Worm (Caenorhabditis elegans) whole organism, early embryonic: Measurements from ENCODE around the gene R10E11.9.
A peak's percentile ranks its signal among the peaks of the same experiment; 100 is the strongest.

Experiments
- B0310.2 ChIP-seq: sonication (generic microtip); optimal IDR thresholded peaks from 2 replicates; lab custom pipeline; 2016; ENCODE audit warnings: mild to moderate bottlenecking, missing genetic modification characterization, missing compliant biosample characterization
- F13C5.2 ChIP-seq: sonication (generic microtip); optimal IDR thresholded peaks from 2 replicates; lab custom pipeline; 2017; ENCODE audit warnings: mild to moderate bottlenecking, missing genetic modification characterization, inconsistent platforms, missing compliant biosample characterization
- aly-1 ChIP-seq: sonication (generic microtip); optimal IDR thresholded peaks from 2 replicates; lab custom pipeline; 2016; ENCODE audit warnings: missing genetic modification characterization, missing compliant biosample characterization
- ama-1 ChIP-seq: fragments of 150-350 bp; optimal IDR thresholded peaks from 2 replicates; lab custom pipeline; 2014
- ceh-13 ChIP-seq: fragments of 200-800 bp; sonication (Bioruptor generic); optimal IDR thresholded peaks from 2 replicates; lab custom pipeline; 2018; ENCODE audit warnings: mild to moderate bottlenecking, missing genetic modification characterization, missing compliant biosample characterization
- ceh-36 ChIP-seq: sonication (generic microtip); optimal IDR thresholded peaks from 2 replicates; lab custom pipeline; 2016; ENCODE audit warnings: missing genetic modification characterization, inconsistent platforms, missing compliant biosample characterization
- ets-7 ChIP-seq: sonication (generic microtip); optimal IDR thresholded peaks from 2 replicates; lab custom pipeline; 2016; ENCODE audit warnings: missing genotype, missing genetic modification characterization, missing compliant biosample characterization
- flt-1 ChIP-seq: fragments of 200-800 bp; sonication (Bioruptor generic); IDR thresholded peaks from 2 replicates; pipeline ENCODE4 v1.3.6; 2022; ENCODE audit warnings: missing genetic modification characterization, missing compliant biosample characterization
- hmbx-1 ChIP-seq: sonication (generic microtip); optimal IDR thresholded peaks from 2 replicates; lab custom pipeline; 2016; ENCODE audit warnings: mild to moderate bottlenecking, missing genetic modification characterization, missing compliant biosample characterization
- hmg-4 ChIP-seq: fragments of 200-800 bp; sonication (Bioruptor generic); optimal IDR thresholded peaks from 2 replicates; lab custom pipeline; 2018; ENCODE audit warnings: mild to moderate bottlenecking, missing genetic modification characterization, missing compliant biosample characterization
- hnd-1 ChIP-seq: sonication (generic microtip); optimal IDR thresholded peaks from 2 replicates; lab custom pipeline; 2016; ENCODE audit warnings: missing genetic modification characterization, missing compliant biosample characterization
- pes-1 ChIP-seq: fragments of 200-800 bp; sonication (Bioruptor generic); IDR thresholded peaks from 2 replicates; pipeline ENCODE4 v1.3.6; 2022; ENCODE audit warnings: missing genetic modification reagents, missing genetic modification characterization, missing compliant biosample characterization
- scrt-1 ChIP-seq: fragments of 200-800 bp; sonication (Bioruptor generic); IDR thresholded peaks from 2 replicates; pipeline ENCODE4 v1.3.6; 2022; ENCODE audit warnings: missing genetic modification characterization, missing compliant biosample characterization
- sea-1 ChIP-seq: fragments of 200-800 bp; sonication (Bioruptor generic); conservative IDR thresholded peaks from 2 replicates; pipeline ENCODE4 v1.3.6; 2022; ENCODE audit warnings: missing genetic modification characterization, missing compliant biosample characterization
- tbx-11 ChIP-seq: fragments of 200-800 bp; sonication (Bioruptor generic); IDR thresholded peaks from 2 replicates; pipeline ENCODE4 v1.3.6; 2022; ENCODE audit warnings: missing genetic modification characterization, missing compliant biosample characterization
- tbx-37 ChIP-seq: fragments of 200-800 bp; sonication (Bioruptor generic); conservative IDR thresholded peaks from 2 replicates; pipeline ENCODE4 v1.3.6; 2022; ENCODE audit warnings: missing genetic modification reagents, missing genetic modification characterization, missing compliant biosample characterization
- tra-4 ChIP-seq: sonication (generic microtip); optimal IDR thresholded peaks from 2 replicates; lab custom pipeline; 2017; ENCODE audit warnings: missing genetic modification characterization, missing compliant biosample characterization

The R10E11.9 gene

DNA sequence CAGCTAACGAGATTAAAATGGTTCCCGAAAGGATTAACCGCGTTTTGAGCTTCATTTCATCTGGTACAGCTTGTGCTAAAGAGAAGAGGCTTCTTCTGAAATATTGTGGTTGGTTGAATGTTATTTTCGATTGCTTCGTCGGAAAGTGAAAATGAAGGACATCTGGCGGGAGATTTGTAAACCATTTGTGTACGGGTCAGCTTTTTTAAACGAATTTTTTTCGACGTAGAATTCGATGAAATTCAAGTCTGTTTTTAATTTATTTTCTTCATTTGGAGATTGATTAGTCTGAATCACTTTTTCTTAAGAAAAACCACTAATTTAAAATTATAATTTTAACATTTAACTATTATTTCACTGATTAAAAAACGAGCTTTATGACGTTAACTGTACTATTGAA, 13.2 kb downstream of the R10E11.9 start, which contains the start of gene sqv-3:
TSS of gene sqv-3 (minus strand) at position 101 of the 400 bp plus-strand sequence.
- no peak for TF ChIP-seq B0310.2 (tag; lab: Kevin White, UChicago)
- TF ChIP-seq aly-1 (tag; lab: Kevin White, UChicago) = no peak
- no peak for TF ChIP-seq sea-1 (GFP tag; lab: Robert Waterston, UW)
- no peak for TF ChIP-seq hmg-4
- TF ChIP-seq flt-1 = no peak
- no peak for TF ChIP-seq tbx-37
- TF ChIP-seq pes-1 (GFP tag; lab: Robert Waterston, UW) = no peak
- no peak for TF ChIP-seq tbx-11 (GFP tag; lab: Robert Waterston, UW)
- TF ChIP-seq ceh-13 (GFP tag; lab: Kevin White, UChicago) = no peak
- no peak for TF ChIP-seq scrt-1
- TF ChIP-seq tra-4 (tag; lab: Kevin White, UChicago) = no peak
- TF ChIP-seq F13C5.2 (tag; lab: Kevin White, UChicago) = no peak
- TF ChIP-seq ceh-36 (tag; lab: Kevin White, UChicago) = no peak
- no peak for TF ChIP-seq ets-7 (tag; lab: Kevin White, UChicago)

DNA sequence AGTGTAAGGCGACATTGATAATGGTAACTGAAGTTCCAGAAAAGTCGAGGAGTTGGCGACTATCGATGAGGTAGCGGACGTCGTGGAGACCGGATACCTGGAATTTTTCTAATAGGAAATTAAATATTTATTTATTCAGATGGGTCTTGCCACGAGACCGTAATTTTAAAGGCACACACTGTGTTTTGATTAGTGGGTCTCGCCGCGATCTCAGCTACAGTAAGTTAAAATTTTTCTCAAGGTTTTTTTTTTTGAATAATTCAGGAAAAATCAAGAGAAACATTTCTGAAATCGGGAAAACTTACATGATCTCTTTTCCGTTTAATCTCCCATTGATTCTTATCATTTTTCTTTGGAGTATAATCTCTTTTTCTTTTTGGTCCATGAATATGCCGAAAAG, 14.4 kb downstream of the R10E11.9 start:
- TF ChIP-seq B0310.2 (tag; lab: Kevin White, UChicago) = no peak

DNA sequence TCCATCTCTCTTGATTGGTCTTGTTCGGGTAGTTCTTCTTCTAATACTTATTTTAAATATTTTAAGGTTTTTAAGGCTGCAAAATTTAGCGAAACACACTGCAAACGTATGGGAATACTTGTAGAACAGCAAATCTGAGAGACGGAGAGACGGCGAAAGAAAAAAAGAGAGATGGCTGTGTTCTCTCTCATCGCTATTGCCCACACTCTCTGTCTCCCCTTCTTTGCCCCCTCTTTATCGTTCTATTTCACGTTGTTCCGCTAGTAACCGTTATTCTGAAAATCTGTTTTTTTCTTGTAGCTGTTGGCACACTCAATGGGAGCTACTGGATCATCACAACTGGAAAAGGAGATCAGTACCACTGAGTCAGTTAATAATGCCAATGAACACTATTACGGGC, 17.1 kb downstream of the R10E11.9 start, which contains the start of gene usp-46:
TSS of gene usp-46 (plus strand) at position 301 of the 400 bp plus-strand sequence.
- TF ChIP-seq ama-1 (no peak), ceh-13 (GFP tag; lab: Kevin White, UChicago) (no peak), hmbx-1 (no peak)

DNA sequence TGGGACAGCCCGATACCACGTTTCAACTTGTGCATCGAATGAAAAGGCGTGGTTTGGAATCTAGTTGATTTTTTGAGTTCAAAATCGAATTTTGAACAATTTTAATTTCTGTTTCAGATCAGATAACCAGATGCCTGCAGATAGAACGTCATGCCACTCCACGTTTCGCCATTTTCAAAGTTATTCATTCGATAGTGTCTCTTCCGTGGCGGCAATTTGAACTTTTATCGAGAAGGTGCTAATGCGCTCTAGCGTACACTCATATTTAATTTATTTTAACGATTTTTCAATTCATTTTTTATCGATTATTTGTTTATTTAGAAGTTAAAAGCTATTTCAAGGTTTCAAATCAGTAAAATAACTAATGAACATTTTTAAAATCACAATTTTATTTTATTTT, 17.5 kb downstream of the R10E11.9 start:
- no peak for TF ChIP-seq hnd-1 (tag; lab: Kevin White, UChicago)
- TF ChIP-seq ceh-13 (GFP tag; lab: Kevin White, UChicago) = no peak
- TF ChIP-seq ets-7 (tag; lab: Kevin White, UChicago) = no peak
- TF ChIP-seq ama-1 = no peak
- no peak for TF ChIP-seq scrt-1
- no peak for TF ChIP-seq tra-4 (tag; lab: Kevin White, UChicago)
- no peak for TF ChIP-seq flt-1
- no peak for TF ChIP-seq tbx-11 (GFP tag; lab: Robert Waterston, UW)
- no peak for TF ChIP-seq tbx-37
- no peak for TF ChIP-seq sea-1 (GFP tag; lab: Robert Waterston, UW)
- TF ChIP-seq pes-1 (GFP tag; lab: Robert Waterston, UW) = no peak

DNA sequence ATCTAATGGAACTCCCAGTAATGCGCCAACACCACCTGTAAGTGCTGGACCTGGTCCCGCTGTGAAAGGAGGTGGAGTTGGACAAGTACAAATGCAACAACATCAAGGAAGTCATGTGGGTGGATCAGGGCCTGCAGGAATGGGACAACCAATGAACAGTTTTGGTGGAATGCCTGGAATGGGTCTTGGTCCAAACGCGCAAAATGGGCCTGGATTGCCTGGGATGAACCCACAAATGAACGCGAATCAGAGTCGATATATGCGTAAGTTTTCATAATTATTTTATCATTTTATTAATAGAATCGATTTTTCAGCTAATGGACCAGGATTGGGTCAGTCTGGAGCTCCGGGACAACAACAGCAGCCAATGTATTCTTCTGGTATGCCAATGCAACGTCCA, 21.0 kb downstream of the R10E11.9 start:
- TF ChIP-seq ceh-36 (tag; lab: Kevin White, UChicago) (no peak), aly-1 (tag; lab: Kevin White, UChicago) (no peak), ama-1 (no peak), pes-1 (GFP tag; lab: Robert Waterston, UW) (no peak)

DNA sequence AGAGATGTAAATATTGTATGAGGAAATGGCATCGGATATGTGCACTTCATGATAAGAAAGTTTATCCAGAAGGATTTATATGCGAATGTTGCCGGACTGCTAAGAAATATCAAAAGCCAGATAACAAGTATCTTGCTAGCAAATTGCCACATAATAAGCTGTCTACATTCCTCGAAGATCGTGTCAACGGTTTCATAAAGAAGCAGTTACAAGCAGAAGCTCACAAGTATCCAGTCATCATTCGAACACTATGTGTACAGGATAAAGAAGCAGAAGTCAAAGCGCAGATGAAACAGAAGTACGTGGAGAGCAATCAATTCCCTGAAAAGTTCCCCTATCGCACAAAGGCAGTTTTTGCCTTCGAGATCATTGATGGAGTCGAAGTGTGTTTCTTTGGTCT, 22.9 kb downstream of the R10E11.9 start:
- peak; percentile 68 for TF ChIP-seq ama-1
- no peak for TF ChIP-seq sea-1 (GFP tag; lab: Robert Waterston, UW)

DNA sequence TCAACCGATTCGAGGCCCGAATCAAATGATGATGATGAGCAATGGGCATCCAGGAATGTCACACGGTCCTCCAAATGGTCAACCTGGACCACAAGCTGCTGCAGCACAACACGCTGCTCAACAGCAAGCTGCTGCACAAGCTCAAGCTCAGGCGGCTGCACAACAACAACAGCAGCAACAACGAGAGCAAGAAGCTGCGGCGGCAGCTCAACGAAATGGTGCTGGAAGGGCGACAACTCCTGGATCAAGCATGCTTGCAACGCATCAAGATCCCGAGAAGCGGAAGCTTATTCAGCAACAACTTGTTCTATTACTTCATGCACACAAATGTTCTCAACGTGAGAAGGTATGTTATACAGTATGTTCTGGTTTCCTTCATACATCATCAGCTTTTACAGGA, 25.4 kb downstream of the R10E11.9 start:
- no peak for TF ChIP-seq ets-7 (tag; lab: Kevin White, UChicago)
- no peak for TF ChIP-seq B0310.2 (tag; lab: Kevin White, UChicago)
- no peak for TF ChIP-seq sea-1 (GFP tag; lab: Robert Waterston, UW)
- TF ChIP-seq aly-1 (tag; lab: Kevin White, UChicago) = no peak
- TF ChIP-seq ama-1 = no peak
- TF ChIP-seq scrt-1 = no peak
- no peak for TF ChIP-seq hnd-1 (tag; lab: Kevin White, UChicago)

DNA sequence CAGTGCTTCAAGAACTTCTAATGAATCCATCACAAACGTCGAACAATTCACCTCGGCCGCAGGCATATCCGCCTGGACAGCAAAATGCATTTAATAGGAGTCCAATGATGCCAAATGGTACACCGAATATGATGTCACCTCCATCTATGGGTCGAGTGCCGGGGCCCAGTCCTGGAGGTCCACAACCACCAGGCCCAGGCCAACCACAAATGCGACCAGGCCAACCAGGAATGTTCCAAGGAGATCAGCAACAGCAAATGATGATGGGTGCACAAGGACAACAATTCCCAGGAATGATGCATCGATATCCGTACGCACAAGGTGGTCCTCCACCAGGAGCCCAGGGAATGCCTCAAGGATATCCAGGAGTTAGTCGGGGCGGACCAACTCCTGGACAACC, 26.3 kb downstream of the R10E11.9 start:
- TF ChIP-seq scrt-1 (no peak), sea-1 (GFP tag; lab: Robert Waterston, UW) (no peak), tbx-11 (GFP tag; lab: Robert Waterston, UW) (no peak), aly-1 (tag; lab: Kevin White, UChicago) (no peak), hmbx-1 (no peak), hnd-1 (tag; lab: Kevin White, UChicago) (no peak), F13C5.2 (tag; lab: Kevin White, UChicago) (no peak), ets-7 (tag; lab: Kevin White, UChicago) (no peak), tra-4 (tag; lab: Kevin White, UChicago) (no peak), ama-1 (no peak), pes-1 (GFP tag; lab: Robert Waterston, UW) (no peak), flt-1 (no peak), B0310.2 (tag; lab: Kevin White, UChicago) (no peak), tbx-37 (no peak)

DNA sequence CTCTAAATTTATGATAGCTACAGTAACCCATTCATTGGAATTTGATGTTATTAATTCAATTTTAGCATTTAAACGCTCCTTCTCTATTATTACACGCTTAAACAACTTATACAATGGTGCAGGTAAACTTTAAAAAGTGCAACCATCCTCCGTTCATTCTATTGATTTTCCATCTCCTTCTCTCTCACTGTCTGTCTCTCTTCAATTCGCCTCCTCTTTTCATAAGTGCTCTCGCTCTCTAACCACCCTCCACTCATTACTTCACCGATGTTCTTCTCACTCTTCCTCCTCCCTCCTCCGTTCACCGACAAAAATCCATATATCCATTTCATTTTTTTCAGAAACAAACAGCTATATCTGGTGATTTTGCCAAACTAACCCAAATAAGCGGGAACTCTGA, 27.3 kb downstream of the R10E11.9 start, which contains the start of gene cbp-1:
TSS of gene cbp-1 (plus strand) at position 335 of the 400 bp plus-strand sequence.
- TF ChIP-seq ama-1 (no peak), B0310.2 (tag; lab: Kevin White, UChicago) (no peak), ceh-13 (GFP tag; lab: Kevin White, UChicago) (no peak), flt-1 (no peak), ceh-36 (tag; lab: Kevin White, UChicago) (no peak), scrt-1 (no peak), hnd-1 (tag; lab: Kevin White, UChicago) (no peak), tbx-11 (GFP tag; lab: Robert Waterston, UW) (no peak), tra-4 (tag; lab: Kevin White, UChicago) (no peak), hmg-4 (no peak), F13C5.2 (tag; lab: Kevin White, UChicago) (no peak), ets-7 (tag; lab: Kevin White, UChicago) (no peak), sea-1 (GFP tag; lab: Robert Waterston, UW) (no peak)
